Worm (Caenorhabditis elegans): ENCODE data around the gene adm-4.
A peak's percentile ranks its signal among the peaks of the same experiment; 100 is the strongest.

adm-4 gene

DNA sequence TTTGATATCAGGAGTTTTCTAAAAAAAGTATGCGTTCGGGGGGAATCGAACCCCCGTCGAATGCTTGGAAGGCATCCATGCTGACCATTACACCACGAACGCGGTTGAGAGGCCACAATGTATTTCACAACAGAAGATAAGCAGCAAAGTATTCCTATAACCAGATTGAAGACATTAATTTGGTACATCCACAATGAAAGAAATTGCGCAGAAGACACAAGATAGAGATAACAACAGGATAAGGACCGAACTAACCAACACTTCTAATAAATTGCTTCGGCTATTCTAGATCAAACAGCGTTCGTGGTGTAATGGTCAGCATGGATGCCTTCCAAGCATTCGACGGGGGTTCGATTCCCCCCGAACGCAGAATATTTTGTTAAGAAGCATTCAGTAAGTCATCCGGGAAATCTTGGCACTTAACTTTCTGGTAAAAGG, 3.8 kb downstream of the adm-4 start (continued):
- TF ChIP-seq syd-9 (tag; optimal IDR thresholded peaks at IDR 0.05) (no peak), pros-1 (tag; optimal IDR thresholded peaks at IDR 0.05) (no peak), ceh-31 (tag; optimal IDR thresholded peaks at IDR 0.05) (no peak), che-1 (tag; optimal IDR thresholded peaks at IDR 0.05) (peak; percentile 38), sox-4 (tag; optimal IDR thresholded peaks at IDR 0.05) (no peak), madf-2 (tag; optimal IDR thresholded peaks at IDR 0.05) (no peak), pqm-1 (tag; optimal IDR thresholded peaks at IDR 0.05) (no peak), K02D7.2 (tag; optimal IDR thresholded peaks at IDR 0.05) (peak; percentile 45), fkh-10 (GFP tag; optimal IDR thresholded peaks at IDR 0.05) (no peak), ceh-30 (tag; optimal IDR thresholded peaks at IDR 0.05) (no peak), hlh-6 (tag; optimal IDR thresholded peaks at IDR 0.05) (no peak), ttx-3 (tag; optimal IDR thresholded peaks at IDR 0.05) (no peak), lim-6 (tag; optimal IDR thresholded peaks at IDR 0.05) (no peak), ceh-45 (GFP tag; IDR thresholded peaks at IDR 0.05) (no peak), C38D4.7 (GFP tag; optimal IDR thresholded peaks at IDR 0.05) (peak; percentile 30), unc-42 (tag; optimal IDR thresholded peaks at IDR 0.05) (no peak), pha-4 (tag; optimal IDR thresholded peaks at IDR 0.05) (no peak), dmd-4 (tag; optimal IDR thresholded peaks at IDR 0.05; ENCODE audit: borderline replicate concordance) (no peak), ceh-48 (tag; optimal IDR thresholded peaks at IDR 0.05) (no peak), sdc-2 (tag; optimal IDR thresholded peaks at IDR 0.05) (no peak), ahr-1 (tag; optimal IDR thresholded peaks at IDR 0.05) (no peak), nhr-232 (tag; optimal IDR thresholded peaks at IDR 0.05) (peak; percentile 12)

DNA sequence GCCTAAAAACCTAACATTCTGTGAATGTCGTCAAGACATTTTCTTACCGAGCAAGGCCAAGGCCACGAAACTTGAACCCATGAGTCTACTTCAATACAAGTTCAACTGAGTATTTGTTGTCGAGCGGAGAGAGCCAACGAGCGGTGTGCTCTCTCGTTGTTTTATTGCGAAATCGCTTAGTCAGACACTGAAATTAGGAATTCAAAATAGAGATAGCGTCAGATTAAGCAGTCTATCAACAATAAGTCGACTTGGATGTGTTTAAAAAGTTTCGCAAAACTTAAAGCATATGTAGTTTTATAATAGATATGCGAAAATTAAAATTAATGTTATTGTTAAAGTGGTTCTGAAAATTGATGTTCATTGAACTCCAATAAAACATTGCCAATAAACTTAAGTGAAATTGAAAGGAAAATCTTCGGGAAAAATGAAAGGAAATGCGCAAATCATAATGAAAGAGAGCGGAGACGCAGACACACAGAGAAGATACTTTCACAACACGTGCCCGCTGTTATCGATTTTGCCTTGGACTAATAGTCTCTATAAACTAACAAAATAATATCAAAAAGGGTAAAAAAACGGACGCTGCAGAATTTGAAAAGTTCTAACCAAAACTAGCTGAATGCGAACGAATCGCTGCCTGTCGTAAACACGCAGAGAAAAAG, 4.6 kb downstream of the adm-4 start, which contains the start of gene ZK154.6:
Gene ZK154.6, minus strand, starts transcription at position 187 of the 665 bp plus-strand sequence.
- no peak for TF ChIP-seq hlh-6 (tag; optimal IDR thresholded peaks at IDR 0.05)
- TF ChIP-seq ceh-45 (GFP tag; IDR thresholded peaks at IDR 0.05): no peak
- peak; percentile 73 for TF ChIP-seq hlh-30 (tag; optimal IDR thresholded peaks at IDR 0.05; ENCODE audit: insufficient read depth)
- TF ChIP-seq nfya-1 (tag; optimal IDR thresholded peaks at IDR 0.05): peak; percentile 16
- no peak for TF ChIP-seq zip-5 (tag; optimal IDR thresholded peaks at IDR 0.05)
- TF ChIP-seq sox-4 (tag; optimal IDR thresholded peaks at IDR 0.05): no peak
- TF ChIP-seq unc-3 (GFP tag; conservative IDR thresholded peaks at IDR 0.05): no peak
- TF ChIP-seq unc-3 (tag; optimal IDR thresholded peaks at IDR 0.05): no peak
- peak; percentile 57 for TF ChIP-seq ceh-48 (tag; optimal IDR thresholded peaks at IDR 0.05)

DNA sequence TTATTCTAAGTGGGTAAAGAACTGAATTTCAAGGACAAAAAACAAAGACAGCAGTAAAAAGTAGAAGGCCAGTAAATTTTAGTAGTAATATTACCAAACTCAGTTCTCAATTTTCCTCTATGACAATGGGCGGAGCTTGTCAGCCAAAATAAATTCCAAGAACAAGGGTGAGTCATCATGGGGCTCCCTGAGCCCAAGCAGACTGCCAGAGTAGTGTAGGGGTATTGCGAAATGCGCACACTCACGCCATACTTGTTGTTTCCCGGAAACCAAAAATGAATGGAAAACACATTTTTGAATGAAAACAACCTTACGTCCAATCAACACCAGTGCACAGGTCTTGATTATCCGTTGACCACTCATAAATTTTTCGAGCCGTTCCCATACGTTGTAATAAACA, 6.3 kb downstream of the adm-4 start:
- TF ChIP-seq hlh-6 (tag; optimal IDR thresholded peaks at IDR 0.05) (no peak), ceh-19 (GFP tag; optimal IDR thresholded peaks at IDR 0.05) (no peak), sdc-2 (tag; optimal IDR thresholded peaks at IDR 0.05) (no peak), zip-5 (tag; optimal IDR thresholded peaks at IDR 0.05) (no peak)

DNA sequence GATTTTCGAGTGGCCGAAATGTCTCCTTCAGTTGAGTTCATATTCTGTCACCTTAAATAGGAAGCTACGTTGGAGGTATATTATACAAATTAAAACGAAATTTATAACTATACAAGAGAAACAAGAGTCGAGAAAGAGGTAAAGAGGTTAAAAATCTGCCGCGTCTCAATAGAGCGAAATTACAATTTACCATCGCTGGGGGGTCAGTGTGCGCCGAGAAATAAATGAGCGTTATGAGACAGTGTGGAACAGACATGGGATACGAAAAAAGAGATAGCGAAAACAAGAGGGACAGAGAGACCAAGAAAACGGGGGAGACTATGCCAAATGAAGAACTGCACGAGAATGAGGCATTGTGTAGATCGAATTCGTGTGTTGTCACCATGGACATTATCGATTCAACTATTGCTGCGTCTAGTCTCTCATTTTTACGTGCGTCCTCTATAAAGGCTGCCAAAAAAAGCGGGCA, 10.2 kb downstream of the adm-4 start, which contains the start of gene ZK154.5:
Gene ZK154.5, minus strand, starts transcription at position 51 of the 469 bp plus-strand sequence.
- no peak for TF ChIP-seq ceh-6 (GFP tag; optimal IDR thresholded peaks at IDR 0.05)
- TF ChIP-seq gmeb-2 (tag; optimal IDR thresholded peaks at IDR 0.05): no peak
- no peak for TF ChIP-seq ceh-9 (tag; optimal IDR thresholded peaks at IDR 0.05)
- TF ChIP-seq dve-1 (tag; optimal IDR thresholded peaks at IDR 0.05): no peak
- no peak for TF ChIP-seq fkh-10 (GFP tag; optimal IDR thresholded peaks at IDR 0.05)
- TF ChIP-seq nfya-1 (tag; optimal IDR thresholded peaks at IDR 0.05): peak; percentile 55
- no peak for TF ChIP-seq unc-86 (tag; optimal IDR thresholded peaks at IDR 0.05)
- TF ChIP-seq che-1 (tag; optimal IDR thresholded peaks at IDR 0.05): no peak
- no peak for TF ChIP-seq T23F11.4 (GFP tag; optimal IDR thresholded peaks at IDR 0.05)
- no peak for TF ChIP-seq pag-3 (tag; optimal IDR thresholded peaks at IDR 0.05; ENCODE audit: borderline replicate concordance)
- TF ChIP-seq ets-4 (tag; optimal IDR thresholded peaks at IDR 0.05): no peak
- TF ChIP-seq ceh-24 (tag; optimal IDR thresholded peaks at IDR 0.05): no peak
- no peak for TF ChIP-seq C38D4.7 (GFP tag; optimal IDR thresholded peaks at IDR 0.05)
- no peak for TF ChIP-seq dmd-4 (tag; optimal IDR thresholded peaks at IDR 0.05; ENCODE audit: borderline replicate concordance)
- TF ChIP-seq pqm-1 (tag; optimal IDR thresholded peaks at IDR 0.05): no peak
- TF ChIP-seq odd-2 (tag; optimal IDR thresholded peaks at IDR 0.05): no peak
- TF ChIP-seq ref-2 (tag; optimal IDR thresholded peaks at IDR 0.05): peak; percentile 47
- no peak for TF ChIP-seq npax-4 (tag; optimal IDR thresholded peaks at IDR 0.05)
- peak; percentile 61 for TF ChIP-seq tbx-2 (tag; optimal IDR thresholded peaks at IDR 0.05)
- TF ChIP-seq tbx-7 (tag; optimal IDR thresholded peaks at IDR 0.05): no peak
- TF ChIP-seq nhr-232 (tag; optimal IDR thresholded peaks at IDR 0.05): no peak
- no peak for TF ChIP-seq ama-1 (optimal IDR thresholded peaks at IDR 0.05)
- TF ChIP-seq pros-1 (tag; optimal IDR thresholded peaks at IDR 0.05): no peak
- no peak for TF ChIP-seq unc-3 (GFP tag; conservative IDR thresholded peaks at IDR 0.05)
- TF ChIP-seq unc-3 (tag; optimal IDR thresholded peaks at IDR 0.05): no peak
- no peak for TF ChIP-seq hlh-6 (tag; optimal IDR thresholded peaks at IDR 0.05)
- TF ChIP-seq ceh-30 (tag; optimal IDR thresholded peaks at IDR 0.05): no peak
- no peak for TF ChIP-seq pha-4 (tag; optimal IDR thresholded peaks at IDR 0.05)
- no peak for TF ChIP-seq rnt-1 (tag; optimal IDR thresholded peaks at IDR 0.05)

Measured in whole organism, late embryonic.